Fruit fly (Drosophila melanogaster) whole organism, pupa: ENCODE measurements around the gene dmrt99B.

Experiments used
- CG10348 ChIP-seq: fragments of 200-800 bp; sonication (Bioruptor generic); IDR thresholded peaks from 2 replicates; pipeline ENCODE4 v1.3.6; 2022; ENCODE audit warnings: missing biosample characterization, missing genetic modification characterization
- CG12605 ChIP-seq: fragments of 200-800 bp; sonication (Bioruptor generic); IDR thresholded peaks from 2 replicates; pipeline ENCODE4 v1.3.6; 2022; ENCODE audit warnings: missing biosample characterization, missing genetic modification characterization
- CG13204 ChIP-seq: fragments of 200-800 bp; sonication (Bioruptor generic); optimal IDR thresholded peaks from 2 replicates; lab custom pipeline; 2018; ENCODE audit warnings: missing biosample characterization, mild to moderate bottlenecking, missing genetic modification characterization, moderate library complexity
- CG14655 ChIP-seq: fragments of 200-800 bp; sonication (Bioruptor generic); optimal IDR thresholded peaks from 3 replicates; lab custom pipeline; 2017; ENCODE audit warnings: mild to moderate bottlenecking, missing biosample characterization, missing genetic modification reagents, missing genetic modification characterization
- CG15710 ChIP-seq: fragments of 200-800 bp; sonication (Bioruptor generic); optimal IDR thresholded peaks from 2 replicates; lab custom pipeline; 2018; ENCODE audit warnings: missing biosample characterization, mild to moderate bottlenecking, missing genetic modification characterization, moderate library complexity
- CG17806 ChIP-seq: fragments of 200-800 bp; sonication (Bioruptor generic); optimal IDR thresholded peaks from 2 replicates; lab custom pipeline; 2018; ENCODE audit warnings: missing biosample characterization, mild to moderate bottlenecking, missing genetic modification characterization, moderate library complexity
- CG32121 ChIP-seq: fragments of 200-800 bp; sonication (Bioruptor generic); IDR thresholded peaks from 2 replicates; pipeline ENCODE4 v1.3.6; 2022; ENCODE audit warnings: missing biosample characterization, missing genetic modification characterization
- CG34367 ChIP-seq: fragments of 200-800 bp; sonication (Bioruptor generic); optimal IDR thresholded peaks from 2 replicates; lab custom pipeline; 2018; ENCODE audit warnings: missing biosample characterization, mild to moderate bottlenecking, missing genetic modification characterization
- CG4496 ChIP-seq: fragments of 200-800 bp; sonication (Bioruptor generic); IDR thresholded peaks from 3 replicates; pipeline ENCODE4 v1.3.6; 2022; ENCODE audit warnings: missing biosample characterization, missing genetic modification characterization
- CG8159 ChIP-seq: fragments of 200-800 bp; sonication (Bioruptor generic); optimal IDR thresholded peaks from 3 replicates; lab custom pipeline; 2018; ENCODE audit warnings: missing biosample characterization, mild to moderate bottlenecking, missing genetic modification characterization, moderate library complexity
- CG8301 ChIP-seq: fragments of 200-800 bp; sonication (Bioruptor generic); optimal IDR thresholded peaks from 2 replicates; lab custom pipeline; 2018; ENCODE audit warnings: missing biosample characterization, mild to moderate bottlenecking, missing genetic modification characterization
- CG9948 ChIP-seq: fragments of 200-800 bp; sonication (Bioruptor generic); optimal IDR thresholded peaks from 2 replicates; lab custom pipeline; 2018; ENCODE audit warnings: missing biosample characterization, mild to moderate bottlenecking, missing genetic modification characterization, moderate library complexity
- D1 ChIP-seq: fragments of 200-800 bp; sonication (Bioruptor generic); optimal IDR thresholded peaks from 2 replicates; lab custom pipeline; 2018; ENCODE audit warnings: missing biosample characterization, mild to moderate bottlenecking, missing genetic modification characterization, moderate library complexity
- EcR ChIP-seq: fragments of 200-800 bp; sonication (Bioruptor generic); optimal IDR thresholded peaks from 3 replicates; lab custom pipeline; 2019; ENCODE audit warnings: missing biosample characterization, missing genetic modification characterization, mild to moderate bottlenecking, moderate library complexity, missing genetic modification reagents
- Ets98B ChIP-seq: fragments of 200-800 bp; sonication (Bioruptor generic); IDR thresholded peaks from 2 replicates; pipeline ENCODE4 v1.3.6; 2022; ENCODE audit warnings: missing biosample characterization, missing genetic modification characterization
- Pif1A ChIP-seq: fragments of 200-800 bp; sonication (Bioruptor generic); optimal IDR thresholded peaks from 3 replicates; lab custom pipeline; 2016; ENCODE audit warnings: missing biosample characterization, missing genetic modification characterization
- Pif1B ChIP-seq: fragments of 200-800 bp; sonication (Bioruptor generic); optimal IDR thresholded peaks from 3 replicates; lab custom pipeline; 2016; ENCODE audit warnings: missing biosample characterization, missing genetic modification characterization
- Snoo ChIP-seq: fragments of 200-800 bp; sonication (Bioruptor generic); optimal IDR thresholded peaks from 3 replicates; lab custom pipeline; 2017; ENCODE audit warnings: missing biosample characterization, mild to moderate bottlenecking, missing genetic modification characterization, inconsistent platforms
- fd96Ca ChIP-seq: fragments of 200-800 bp; sonication (Bioruptor generic); IDR thresholded peaks from 3 replicates; pipeline ENCODE4 v1.3.6; 2022; ENCODE audit warnings: missing biosample characterization, missing genetic modification characterization
- gl ChIP-seq: fragments of 200-800 bp; sonication (Bioruptor generic); optimal IDR thresholded peaks from 2 replicates; lab custom pipeline; 2018; ENCODE audit warnings: missing biosample characterization, mild to moderate bottlenecking, missing genetic modification characterization
- rn ChIP-seq: fragments of 200-800 bp; sonication (Bioruptor generic); IDR thresholded peaks from 2 replicates; pipeline ENCODE4 v1.3.6; 2022; ENCODE audit warnings: missing biosample characterization, missing genetic modification characterization

Gene dmrt99B

dm6 chr3R:29726277-29726676 lies 33.9 kb downstream of the dmrt99B start:
- TF ChIP-seq EcR (GFP tag; lab: Kevin White, UChicago) (peak; percentile 4), CG13204 (GFP tag; lab: Kevin White, UChicago) (no peak), CG9948 (tag; lab: Kevin White, UChicago) (no peak), Pif1B (no peak)

dm6 chr3R:29736678-29737093 lies 44.3 kb downstream of the dmrt99B start, which contains the start of the genes CG7601 and CIA30:
Gene CG7601 (minus strand): TSS chr3R:29736745.
Gene CIA30 (plus strand): TSS chr3R:29736965.
- TF ChIP-seq D1 = no peak
- peak; percentile 98 for TF ChIP-seq Pif1B
- TF ChIP-seq CG34367 (tag; lab: Kevin White, UChicago) = peak; percentile 96
- TF ChIP-seq CG8159 = peak; percentile 98
- peak; percentile 100 for TF ChIP-seq Ets98B
- peak; percentile 100 for TF ChIP-seq CG12605 (GFP tag; lab: Robert Waterston, UW)
- TF ChIP-seq CG17806 (tag; lab: Kevin White, UChicago) = peak; percentile 99
- TF ChIP-seq Pif1A = peak; percentile 100
- TF ChIP-seq EcR (GFP tag; lab: Kevin White, UChicago) = peak; percentile 61
- TF ChIP-seq CG8301 (tag; lab: Kevin White, UChicago) = peak; percentile 98
- TF ChIP-seq CG4496 (GFP tag; lab: Robert Waterston, UW) = peak; percentile 100
- TF ChIP-seq CG14655 = peak; percentile 99
- peak; percentile 98 for TF ChIP-seq gl (tag; lab: Kevin White, UChicago)
- peak; percentile 100 for TF ChIP-seq fd96Ca (GFP tag; lab: Robert Waterston, UW)
- TF ChIP-seq rn (GFP tag; lab: Robert Waterston, UW) = peak; percentile 100
- peak; percentile 100 for TF ChIP-seq CG32121
- peak; percentile 100 for TF ChIP-seq CG10348
- peak; percentile 99 for TF ChIP-seq CG15710 (tag; lab: Kevin White, UChicago)
- TF ChIP-seq CG13204 (GFP tag; lab: Kevin White, UChicago) = no peak
- TF ChIP-seq CG9948 (tag; lab: Kevin White, UChicago) = peak; percentile 98
- TF ChIP-seq Snoo (tag; lab: Kevin White, UChicago) = peak; percentile 99

dm6 chr3R:29737891-29738290 lies 45.5 kb downstream of the dmrt99B start, which contains the start of gene Gnpnat:
Gene Gnpnat (plus strand): TSS chr3R:29738275.
- TF ChIP-seq D1 (no peak), Ets98B (no peak), CG14655 (peak; percentile 58), rn (GFP tag; lab: Robert Waterston, UW) (no peak), CG10348 (no peak), CG15710 (tag; lab: Kevin White, UChicago) (peak; percentile 40), fd96Ca (GFP tag; lab: Robert Waterston, UW) (no peak), EcR (GFP tag; lab: Kevin White, UChicago) (no peak), CG8159 (peak; percentile 46), CG4496 (GFP tag; lab: Robert Waterston, UW) (no peak), CG34367 (tag; lab: Kevin White, UChicago) (peak; percentile 37), CG12605 (GFP tag; lab: Robert Waterston, UW) (no peak), Snoo (tag; lab: Kevin White, UChicago) (peak; percentile 63), gl (tag; lab: Kevin White, UChicago) (no peak), CG9948 (tag; lab: Kevin White, UChicago) (peak; percentile 7), CG17806 (tag; lab: Kevin White, UChicago) (peak; percentile 61), CG32121 (no peak), CG13204 (GFP tag; lab: Kevin White, UChicago) (no peak), Pif1A (peak; percentile 51), Pif1B (peak; percentile 48), CG8301 (tag; lab: Kevin White, UChicago) (peak; percentile 63)

- no peak for TF ChIP-seq CG14655
- no peak for TF ChIP-seq Snoo (tag; lab: Kevin White, UChicago)
- TF ChIP-seq EcR (GFP tag; lab: Kevin White, UChicago) = peak; percentile 50
- no peak for TF ChIP-seq CG17806 (tag; lab: Kevin White, UChicago)
- TF ChIP-seq CG15710 (tag; lab: Kevin White, UChicago) = no peak
Measured at dm6 chr3R:29740078-29740477, 47.7 kb downstream of the dmrt99B start.

dm6 chr3R:29745056-29745455 lies 52.7 kb downstream of the dmrt99B start, which contains the start of the genes Wdr24 and IntS11:
Gene Wdr24 (minus strand): TSS chr3R:29745092.
Gene IntS11 (plus strand): TSS chr3R:29745337.
- TF ChIP-seq CG10348 (peak; percentile 99), CG32121 (peak; percentile 98), gl (tag; lab: Kevin White, UChicago) (peak; percentile 83), fd96Ca (GFP tag; lab: Robert Waterston, UW) (peak; percentile 98), CG8301 (tag; lab: Kevin White, UChicago) (peak; percentile 96), CG4496 (GFP tag; lab: Robert Waterston, UW) (peak; percentile 99), CG12605 (GFP tag; lab: Robert Waterston, UW) (peak; percentile 97), Snoo (tag; lab: Kevin White, UChicago) (peak; percentile 95), CG15710 (tag; lab: Kevin White, UChicago) (peak; percentile 98), CG13204 (GFP tag; lab: Kevin White, UChicago) (no peak), CG9948 (tag; lab: Kevin White, UChicago) (peak; percentile 92), Pif1A (no peak), Ets98B (peak; percentile 98), D1 (no peak), CG8159 (peak; percentile 94), EcR (GFP tag; lab: Kevin White, UChicago) (peak; percentile 7), rn (GFP tag; lab: Robert Waterston, UW) (peak; percentile 98), CG17806 (tag; lab: Kevin White, UChicago) (peak; percentile 96), CG14655 (no peak), CG34367 (tag; lab: Kevin White, UChicago) (peak; percentile 94), Pif1B (no peak)
